Fruit fly (Drosophila melanogaster): ENCODE measurements around the gene mRpL38.

mRpL38 gene

DNA sequence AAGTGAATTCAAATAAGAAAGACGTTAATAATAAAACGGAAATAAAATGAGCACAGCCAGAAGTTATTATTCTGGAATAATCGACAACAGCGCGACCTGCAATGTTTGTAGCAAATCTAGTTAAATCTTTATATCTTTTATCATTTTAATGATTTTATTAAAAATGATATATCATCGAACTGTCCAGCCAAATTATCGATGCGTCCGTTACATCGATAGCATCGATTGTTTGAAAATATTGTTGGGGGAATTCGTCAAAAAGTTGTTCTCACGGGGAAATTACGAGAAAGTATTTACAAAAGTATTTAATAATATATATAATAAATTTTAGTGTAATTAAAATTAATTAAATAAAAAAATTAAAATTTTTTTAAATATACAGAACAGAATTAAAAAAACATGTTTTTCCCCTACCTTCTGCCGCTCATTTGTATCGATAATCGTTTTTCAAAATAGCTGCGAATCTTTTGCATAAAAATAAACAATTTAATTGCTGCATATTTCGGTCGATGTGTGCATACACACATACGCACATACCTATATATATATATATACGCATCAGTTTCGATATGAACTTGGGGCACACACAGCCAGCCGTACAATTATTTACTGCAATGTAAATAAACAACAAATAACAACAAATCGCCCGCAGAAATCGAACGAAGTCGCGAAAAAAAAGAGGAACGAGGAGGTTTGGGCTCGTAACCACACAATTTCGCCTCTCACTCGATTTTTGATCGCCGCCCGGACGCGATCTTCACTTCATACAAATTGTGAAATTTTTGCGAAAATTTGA lies 17.1 kb downstream of the mRpL38 start, which contains the start of gene CG32599 (continued):
- TF ChIP-seq CG18764 (GFP tag; optimal IDR thresholded peaks at IDR 0.05) (no peak), CG9817 (tag; optimal IDR thresholded peaks at IDR 0.05) (peak; percentile 4), CG13624 (GFP tag; optimal IDR thresholded peaks at IDR 0.05) (no peak), unc-4 (GFP tag; IDR thresholded peaks at IDR 0.05; ENCODE audit: partially characterized antibody) (peak; percentile 63), amos (GFP tag; IDR thresholded peaks at IDR 0.05; ENCODE audit: partially characterized antibody) (peak; percentile 62), bbx (GFP tag; IDR thresholded peaks at IDR 0.05; ENCODE audit: partially characterized antibody) (peak; percentile 59), tna (GFP tag; IDR thresholded peaks at IDR 0.05; ENCODE audit: partially characterized antibody) (peak; percentile 47; the same call in 1 of the 2 replicates), H2.0 (GFP tag; IDR thresholded peaks at IDR 0.05) (0 out of 2 replicates have a peak, but pooled peaks have one; percentile 32), CG1602 (GFP tag; optimal IDR thresholded peaks at IDR 0.05) (peak; percentile 30), CG2116 (GFP tag; optimal IDR thresholded peaks at IDR 0.05) (peak; percentile 46), gem (tag; optimal IDR thresholded peaks at IDR 0.05) (peak; percentile 73), CG2120 (GFP tag; optimal IDR thresholded peaks at IDR 0.05) (no peak), CG10209 (GFP tag; optimal IDR thresholded peaks at IDR 0.05) (peak; percentile 16), phol (tag; optimal IDR thresholded peaks at IDR 0.05) (peak; percentile 57), CG12744 (GFP tag; optimal IDR thresholded peaks at IDR 0.05) (no peak), CG8924 (tag; optimal IDR thresholded peaks at IDR 0.05) (peak; percentile 51), Meics (GFP tag; optimal IDR thresholded peaks at IDR 0.05) (peak; percentile 20), CG13775 (GFP tag; optimal IDR thresholded peaks at IDR 0.05) (peak; percentile 25), croc (GFP tag; conservative IDR thresholded peaks at IDR 0.05) (no peak), hbn (GFP tag; IDR thresholded peaks at IDR 0.05; ENCODE audit: partially characterized antibody) (peak; percentile 47; the same call in 1 of the 2 replicates), zen (tag; optimal IDR thresholded peaks at IDR 0.05) (peak; percentile 33), CG15514 (GFP tag; optimal IDR thresholded peaks at IDR 0.05) (peak; percentile 18), Pdp1 (GFP tag; optimal IDR thresholded peaks at IDR 0.05) (no peak), CG32772 (GFP tag; IDR thresholded peaks at IDR 0.05) (peak; percentile 11; the same call in 1 of the 2 replicates), MTF-1 (GFP tag; optimal IDR thresholded peaks at IDR 0.05; ENCODE audit: borderline replicate concordance) (no peak), fru (optimal IDR thresholded peaks at IDR 0.05) (no peak), CG6791 (GFP tag; IDR thresholded peaks at IDR 0.05; ENCODE audit: partially characterized antibody) (peak; percentile 62; the same call in 1 of the 3 replicates), Rfx (GFP tag; IDR thresholded peaks at IDR 0.05) (peak; percentile 38), CG14965 (GFP tag; optimal IDR thresholded peaks at IDR 0.05; ENCODE audit: borderline replicate concordance) (no peak), CG7357 (GFP tag; IDR thresholded peaks at IDR 0.05) (peak; percentile 73), z (GFP tag; IDR thresholded peaks at IDR 0.05) (no peak), Sry-β (GFP tag; optimal IDR thresholded peaks at IDR 0.05) (no peak), CG10654 (GFP tag; optimal IDR thresholded peaks at IDR 0.05) (peak; percentile 18), HLH3B (GFP tag; IDR thresholded peaks at IDR 0.05) (peak; percentile 37; the same call in 1 of the 2 replicates), ERR (GFP tag; optimal IDR thresholded peaks at IDR 0.05) (no peak), CG30020 (tag; optimal IDR thresholded peaks at IDR 0.05) (peak; percentile 67), ato (GFP tag; IDR thresholded peaks at IDR 0.05; ENCODE audit: partially characterized antibody) (0 out of 2 replicates have a peak, but pooled peaks have one; percentile 14), CG4424 (GFP tag; optimal IDR thresholded peaks at IDR 0.05) (peak; percentile 7), CG5180 (GFP tag; optimal IDR thresholded peaks at IDR 0.05) (no peak), Fer3 (tag; optimal IDR thresholded peaks at IDR 0.05) (peak; percentile 12), YL-1 (GFP tag; optimal IDR thresholded peaks at IDR 0.05) (peak; percentile 6), CG10979 (tag; optimal IDR thresholded peaks at IDR 0.05) (peak; percentile 16), sob (GFP tag; IDR thresholded peaks at IDR 0.05) (peak; percentile 53), CG14050 (GFP tag; IDR thresholded peaks at IDR 0.05) (0 out of 3 replicates have a peak, but pooled peaks have one; percentile 35), CG43689 (GFP tag; IDR thresholded peaks at IDR 0.05) (no peak), pzg (GFP tag; optimal IDR thresholded peaks at IDR 0.05) (peak; percentile 23)

Data from whole organism, embryonic.